Worm (Caenorhabditis elegans) whole organism, early embryonic: ENCODE data around the gene F30H5.5.

ENCODE experiments used
- F13C5.2 ChIP-seq: sonication (generic microtip); optimal IDR thresholded peaks from 2 replicates; lab custom pipeline; 2017; ENCODE audit warnings: mild to moderate bottlenecking, missing genetic modification characterization, inconsistent platforms, missing compliant biosample characterization
- ceh-36 ChIP-seq: sonication (generic microtip); optimal IDR thresholded peaks from 2 replicates; lab custom pipeline; 2016; ENCODE audit warnings: missing genetic modification characterization, inconsistent platforms, missing compliant biosample characterization
- tra-4 ChIP-seq: sonication (generic microtip); optimal IDR thresholded peaks from 2 replicates; lab custom pipeline; 2017; ENCODE audit warnings: missing genetic modification characterization, missing compliant biosample characterization

DNA sequence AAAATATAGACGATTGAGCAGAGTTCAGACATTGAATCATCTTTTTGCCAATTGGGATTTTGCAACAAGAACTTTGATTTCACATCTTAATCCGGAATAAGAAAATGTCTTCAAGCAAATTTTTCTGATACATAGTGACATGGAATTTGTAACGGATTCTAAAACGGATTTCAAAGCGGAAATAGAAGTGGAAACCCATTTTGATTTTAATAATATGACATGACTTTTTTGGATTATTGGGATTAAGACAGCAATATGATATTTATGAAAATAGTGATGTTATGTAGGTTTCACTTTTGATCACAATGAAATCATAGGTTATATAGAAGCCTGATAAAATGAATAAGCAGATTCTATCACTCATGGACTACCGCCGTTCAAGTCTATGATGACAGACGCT, 43.6 kb downstream of the F30H5.5 start:
- TF ChIP-seq ceh-36 (tag; lab: Kevin White, UChicago) (no peak), F13C5.2 (no peak), tra-4 (tag; lab: Kevin White, UChicago) (no peak)
